Comparison of ENCODE assay signal across 1 worm cellular context in genomic region chrIII:4150919-4151318, ce11.
A peak's percentile ranks its signal among the peaks of the same experiment; 100 is the strongest.
TF ChIP-seq lines count a peak whose summit lies in the region.

No protein-coding gene starts in this region.

TF ChIP-seq in whole organism, L1 larva, 84 proteins besides CTCF, POLR2A, EP300 and RAD21 (continued from another document):
- TF ChIP-seq vab-15 (tag; optimal IDR thresholded peaks at IDR 0.05; lab: Kevin White, UChicago) (no peak), nhr-47 (tag; optimal IDR thresholded peaks at IDR 0.05; lab: Kevin White, UChicago) (peak; percentile 78), unc-62 (GFP tag; optimal IDR thresholded peaks at IDR 0.05; lab: Kevin White, UChicago) (no peak), ceh-63 (GFP tag; optimal IDR thresholded peaks at IDR 0.05; lab: Kevin White, UChicago) (no peak), fos-1 (tag; optimal IDR thresholded peaks at IDR 0.05; lab: Kevin White, UChicago) (peak; percentile 45), ces-1 (GFP tag; optimal IDR thresholded peaks at IDR 0.05; lab: Kevin White, UChicago) (no peak), C16A3.4 (tag; optimal IDR thresholded peaks at IDR 0.05; lab: Kevin White, UChicago) (peak; percentile 76), ceh-82 (tag; optimal IDR thresholded peaks at IDR 0.05; lab: Kevin White, UChicago) (peak; percentile 33 to 79 (median 37)), nhr-237 (tag; optimal IDR thresholded peaks at IDR 0.05; lab: Kevin White, UChicago) (peak; percentile 54), aha-1 (tag; optimal IDR thresholded peaks at IDR 0.05; lab: Kevin White, UChicago) (no peak), lsy-2 (tag; optimal IDR thresholded peaks at IDR 0.05; lab: Kevin White, UChicago) (peak; percentile 98 to 99), rnt-1 (tag; optimal IDR thresholded peaks at IDR 0.05; lab: Kevin White, UChicago) (peak; percentile 76), jun-1 (tag; optimal IDR thresholded peaks at IDR 0.05; lab: Kevin White, UChicago) (peak; percentile 17), egl-13 (tag; optimal IDR thresholded peaks at IDR 0.05; lab: Kevin White, UChicago) (no peak), hpl-2 (GFP tag; optimal IDR thresholded peaks at IDR 0.05; lab: Kevin White, UChicago) (no peak), fkh-8 (tag; optimal IDR thresholded peaks at IDR 0.05; lab: Kevin White, UChicago) (peak; percentile 76), hlh-17 (GFP tag; optimal IDR thresholded peaks at IDR 0.05; lab: Kevin White, UChicago; ENCODE audit: borderline replicate concordance) (no peak), unc-98 (GFP tag; IDR thresholded peaks at IDR 0.05; lab: Robert Waterston, UW) (no peak), nhr-19 (GFP tag; conservative IDR thresholded peaks at IDR 0.05; lab: Robert Waterston, UW) (peak; percentile 81), pax-3 (tag; optimal IDR thresholded peaks at IDR 0.05; lab: Kevin White, UChicago) (peak; percentile 50), ama-1 (optimal IDR thresholded peaks at IDR 0.05; lab: Kevin White, UChicago) (peak; percentile 24), nhr-12 (tag; optimal IDR thresholded peaks at IDR 0.05; lab: Kevin White, UChicago) (no peak), blmp-1 (tag; optimal IDR thresholded peaks at IDR 0.05; lab: Kevin White, UChicago) (peak; percentile 45), snu-23 (GFP tag; optimal IDR thresholded peaks at IDR 0.05; lab: Kevin White, UChicago) (peak; percentile 91), lin-14 (GFP tag; optimal IDR thresholded peaks at IDR 0.05; lab: Kevin White, UChicago) (peak; percentile 78), skn-1 (tag; optimal IDR thresholded peaks at IDR 0.05; lab: Kevin White, UChicago) (peak; percentile 70), F16B12.6 (tag; optimal IDR thresholded peaks at IDR 0.05; lab: Kevin White, UChicago) (peak; percentile 97), nhr-76 (tag; optimal IDR thresholded peaks at IDR 0.05; lab: Kevin White, UChicago) (no peak), nhr-71 (tag; optimal IDR thresholded peaks at IDR 0.05; lab: Kevin White, UChicago) (peak; percentile 85), lin-35 (GFP tag; optimal IDR thresholded peaks at IDR 0.05; lab: Kevin White, UChicago) (peak; percentile 99), aly-2 (tag; optimal IDR thresholded peaks at IDR 0.05; lab: Kevin White, UChicago) (no peak), lin-39 (tag; optimal IDR thresholded peaks at IDR 0.05; lab: Kevin White, UChicago) (peak; percentile 27), dpl-1 (GFP tag; optimal IDR thresholded peaks at IDR 0.05; lab: Kevin White, UChicago) (peak; percentile 97 to 99 (median 98)), C34B4.2 (tag; optimal IDR thresholded peaks at IDR 0.05; lab: Kevin White, UChicago) (no peak), elt-2 (tag; optimal IDR thresholded peaks at IDR 0.05; lab: Kevin White, UChicago) (peak; percentile 28), tlp-1 (tag; optimal IDR thresholded peaks at IDR 0.05; lab: Kevin White, UChicago) (no peak), mab-9 (GFP tag; IDR thresholded peaks at IDR 0.05; lab: Robert Waterston, UW) (no peak), C04F5.9 (tag; optimal IDR thresholded peaks at IDR 0.05; lab: Kevin White, UChicago) (peak; percentile 20), sup-37 (GFP tag; optimal IDR thresholded peaks at IDR 0.05; lab: Kevin White, UChicago) (no peak), lin-13 (GFP tag; optimal IDR thresholded peaks at IDR 0.05; lab: Kevin White, UChicago) (peak; percentile 34), ztf-11 (tag; optimal IDR thresholded peaks at IDR 0.05; lab: Kevin White, UChicago) (no peak), fkh-10 (GFP tag; optimal IDR thresholded peaks at IDR 0.05; lab: Kevin White, UChicago) (peak; percentile 22), ceh-90 (tag; optimal IDR thresholded peaks at IDR 0.05; lab: Kevin White, UChicago) (no peak), nhr-11 (tag; optimal IDR thresholded peaks at IDR 0.05; lab: Kevin White, UChicago) (no peak), Y116A8C.19 (tag; optimal IDR thresholded peaks at IDR 0.05; lab: Kevin White, UChicago; ENCODE audit: borderline replicate concordance) (no peak), sox-4 (tag; optimal IDR thresholded peaks at IDR 0.05; lab: Kevin White, UChicago) (peak; percentile 29), irx-1 (tag; optimal IDR thresholded peaks at IDR 0.05; lab: Kevin White, UChicago) (peak; percentile 66), efl-3 (GFP tag; optimal IDR thresholded peaks at IDR 0.05; lab: Kevin White, UChicago) (no peak)
